Worm (Caenorhabditis elegans) whole organism, L4 larva: ENCODE measurements around the gene madf-11.

ENCODE experiments used
- F37D6.2 ChIP-seq: sonication (generic microtip); optimal IDR thresholded peaks from 2 replicates; lab custom pipeline; 2016; ENCODE audit warnings: mild to moderate bottlenecking, missing genetic modification characterization, missing compliant biosample characterization
- F49E8.2 ChIP-seq: sonication (generic microtip); optimal IDR thresholded peaks from 2 replicates; lab custom pipeline; 2016; ENCODE audit warnings: missing compliant biosample characterization, mild to moderate bottlenecking, missing genetic modification characterization, borderline replicate concordance
- R02D3.7 ChIP-seq: fragments of 150-350 bp; sonication (generic microtip); optimal IDR thresholded peaks from 3 replicates; lab custom pipeline; 2014; ENCODE audit warnings: missing biosample characterization, missing genetic modification characterization
- aha-1 ChIP-seq: fragments of 150-350 bp; peaks from one replicate; lab custom pipeline; 2014; ENCODE audit warnings: missing biosample characterization, missing genetic modification characterization
- ceh-20 ChIP-seq: fragments of 200-800 bp; sonication (Bioruptor generic); IDR thresholded peaks from 2 replicates; pipeline ENCODE4 v1.3.6; 2022; ENCODE audit warnings: missing genetic modification reagents, missing genetic modification characterization, missing compliant biosample characterization
- ceh-82 ChIP-seq: sonication (generic microtip); optimal IDR thresholded peaks from 2 replicates; lab custom pipeline; 2017; ENCODE audit warnings: missing biosample characterization, missing genetic modification characterization
- daf-16 ChIP-seq, 3 experiments: sonication (generic microtip); optimal IDR thresholded peaks; 2 replicates each; lab custom pipeline; 2016 to 2017; ENCODE audit warnings: missing genetic modification characterization in 3 of 3, missing genetic modification reagents in 3 of 3, mild to moderate bottlenecking in 2 of 3, missing compliant biosample characterization in 2 of 3, missing biosample characterization in 1 of 3, moderate library complexity in 1 of 3
- dmd-6 ChIP-seq: fragments of 200-800 bp; sonication (Bioruptor generic); IDR thresholded peaks from 2 replicates; pipeline ENCODE4 v1.3.6; 2022; ENCODE audit warnings: missing genetic modification reagents, missing genetic modification characterization, missing compliant biosample characterization
- dmd-9 ChIP-seq: fragments of 200-800 bp; sonication (Bioruptor generic); IDR thresholded peaks from 2 replicates; pipeline ENCODE4 v1.3.6; 2022; ENCODE audit warnings: missing genetic modification reagents, missing genetic modification characterization, missing compliant biosample characterization
- egl-27 ChIP-seq: sonication (generic microtip); optimal IDR thresholded peaks from 3 replicates; lab custom pipeline; 2017; ENCODE audit warnings: missing biosample characterization, missing genetic modification reagents, missing genetic modification characterization
- fkh-10 ChIP-seq: fragments of 150-350 bp; optimal IDR thresholded peaks from 2 replicates; lab custom pipeline; 2014; ENCODE audit warnings: missing biosample characterization, missing genetic modification reagents, missing genetic modification characterization
- hlh-11 ChIP-seq: fragments of 200-800 bp; sonication (Bioruptor generic); optimal IDR thresholded peaks from 2 replicates; lab custom pipeline; 2018; ENCODE audit warnings: mild to moderate bottlenecking, missing genetic modification characterization, missing compliant biosample characterization
- hmg-1.1 ChIP-seq: fragments of 200-800 bp; sonication (Bioruptor generic); IDR thresholded peaks from 2 replicates; pipeline ENCODE4 v1.3.6; 2022; ENCODE audit warnings: missing genetic modification reagents, missing genetic modification characterization, missing compliant biosample characterization
- jun-1 ChIP-seq: fragments of 150-350 bp; optimal IDR thresholded peaks from 2 replicates; lab custom pipeline; 2014; ENCODE audit warnings: missing biosample characterization, missing genetic modification reagents, missing genetic modification characterization
- lin-1 ChIP-seq: fragments of 200-800 bp; sonication (Bioruptor generic); IDR thresholded peaks from 2 replicates; pipeline ENCODE4 v1.3.6; 2022; ENCODE audit warnings: missing genetic modification reagents, missing genetic modification characterization, missing compliant biosample characterization
- lin-15B ChIP-seq: fragments of 150-350 bp; sonication (generic microtip); optimal IDR thresholded peaks from 3 replicates; lab custom pipeline; 2014; ENCODE audit warnings: missing biosample characterization, missing genetic modification characterization
- lin-38 ChIP-seq: fragments of 200-800 bp; sonication (Bioruptor generic); IDR thresholded peaks from 2 replicates; pipeline ENCODE4 v1.3.6; 2022; ENCODE audit warnings: missing genetic modification reagents, missing genetic modification characterization, missing compliant biosample characterization
- lsy-2 ChIP-seq, 2 experiments: fragments of 150-350 bp in 1 of 2; sonication (generic microtip) in 1 of 2; optimal IDR thresholded peaks; 2 replicates each; lab custom pipeline; 2014 to 2017; ENCODE audit warnings: missing biosample characterization in 2 of 2, missing genetic modification characterization in 2 of 2
- mes-2 ChIP-seq: sonication (generic microtip); optimal IDR thresholded peaks from 2 replicates; lab custom pipeline; 2016; ENCODE audit warnings: missing genotype, mild to moderate bottlenecking, missing genetic modification characterization, missing compliant biosample characterization; ENCODE audit not compliant: poor library complexity, severe bottlenecking
- nhr-10 ChIP-seq: fragments of 150-350 bp; optimal IDR thresholded peaks from 2 replicates; lab custom pipeline; 2014; ENCODE audit warnings: missing biosample characterization, missing genetic modification characterization
- nhr-11 ChIP-seq: fragments of 150-350 bp; optimal IDR thresholded peaks from 2 replicates; lab custom pipeline; 2014; ENCODE audit warnings: missing biosample characterization, missing genetic modification characterization
- nhr-25 ChIP-seq: sonication (generic microtip); optimal IDR thresholded peaks from 2 replicates; lab custom pipeline; 2017; ENCODE audit warnings: missing genetic modification characterization, mild to moderate bottlenecking, missing compliant biosample characterization, antibody characterized with exemption, moderate library complexity, borderline replicate concordance; ENCODE audit not compliant: insufficient read depth
- nhr-41 ChIP-seq: fragments of 200-800 bp; sonication (Bioruptor generic); IDR thresholded peaks from 2 replicates; pipeline ENCODE4 v1.3.6; 2022; ENCODE audit warnings: missing genetic modification reagents, missing genetic modification characterization, missing compliant biosample characterization
- nhr-48 ChIP-seq: sonication (generic microtip); optimal IDR thresholded peaks from 2 replicates; lab custom pipeline; 2016; ENCODE audit warnings: mild to moderate bottlenecking, missing genetic modification characterization, missing compliant biosample characterization
- nhr-6 ChIP-seq: fragments of 150-350 bp; optimal IDR thresholded peaks from 2 replicates; lab custom pipeline; 2014; ENCODE audit warnings: missing biosample characterization, missing genetic modification characterization
- nhr-76 ChIP-seq: fragments of 150-350 bp; optimal IDR thresholded peaks from 2 replicates; lab custom pipeline; 2014; ENCODE audit warnings: missing biosample characterization, missing genetic modification characterization
- nhr-77 ChIP-seq: fragments of 150-350 bp; optimal IDR thresholded peaks from 2 replicates; lab custom pipeline; 2014; ENCODE audit warnings: missing biosample characterization, missing genetic modification characterization
- pqm-1 ChIP-seq: sonication (generic microtip); optimal IDR thresholded peaks from 2 replicates; lab custom pipeline; 2017; ENCODE audit warnings: missing biosample characterization, missing genetic modification characterization
- rbr-2 ChIP-seq: sonication (generic microtip); optimal IDR thresholded peaks from 2 replicates; lab custom pipeline; 2016; ENCODE audit warnings: missing genotype, missing genetic modification characterization, missing compliant biosample characterization
- skn-1 ChIP-seq: fragments of 150-350 bp; optimal IDR thresholded peaks from 2 replicates; lab custom pipeline; 2014; ENCODE audit warnings: missing biosample characterization, missing genetic modification characterization
- snpc-1.2 ChIP-seq: fragments of 200-800 bp; sonication (Bioruptor generic); IDR thresholded peaks from 2 replicates; pipeline ENCODE4 v1.3.6; 2022; ENCODE audit warnings: missing genetic modification reagents, missing genetic modification characterization, missing compliant biosample characterization
- spr-3 ChIP-seq: fragments of 200-800 bp; sonication (Bioruptor generic); optimal IDR thresholded peaks from 2 replicates; lab custom pipeline; 2018; ENCODE audit warnings: mild to moderate bottlenecking, missing genetic modification characterization, missing compliant biosample characterization
- tag-97 ChIP-seq: fragments of 200-800 bp; sonication (Bioruptor generic); IDR thresholded peaks from 2 replicates; pipeline ENCODE4 v1.3.6; 2022; ENCODE audit warnings: missing genetic modification characterization, missing compliant biosample characterization
- unc-62 ChIP-seq, 3 experiments: fragments of 150-350 bp in 1 of 3; sonication (generic microtip); optimal IDR thresholded peaks in 2 of 3; peaks in 1 of 3; 1 replicate in 1 of 3; 2 replicates in 2 of 3; lab custom pipeline; 2014 to 2017; ENCODE audit warnings: missing biosample characterization in 3 of 3, missing genetic modification characterization in 3 of 3, missing genetic modification reagents in 3 of 3, missing genotype in 1 of 3
- zfp-3 ChIP-seq: fragments of 200-800 bp; sonication (Bioruptor generic); conservative IDR thresholded peaks from 2 replicates; pipeline ENCODE4 v1.3.6; 2022; ENCODE audit warnings: missing genetic modification reagents, missing genetic modification characterization, missing compliant biosample characterization
- ztf-11 ChIP-seq: fragments of 150-350 bp; optimal IDR thresholded peaks from 2 replicates; lab custom pipeline; 2014; ENCODE audit warnings: missing biosample characterization, missing genetic modification characterization

The madf-11 gene

DNA sequence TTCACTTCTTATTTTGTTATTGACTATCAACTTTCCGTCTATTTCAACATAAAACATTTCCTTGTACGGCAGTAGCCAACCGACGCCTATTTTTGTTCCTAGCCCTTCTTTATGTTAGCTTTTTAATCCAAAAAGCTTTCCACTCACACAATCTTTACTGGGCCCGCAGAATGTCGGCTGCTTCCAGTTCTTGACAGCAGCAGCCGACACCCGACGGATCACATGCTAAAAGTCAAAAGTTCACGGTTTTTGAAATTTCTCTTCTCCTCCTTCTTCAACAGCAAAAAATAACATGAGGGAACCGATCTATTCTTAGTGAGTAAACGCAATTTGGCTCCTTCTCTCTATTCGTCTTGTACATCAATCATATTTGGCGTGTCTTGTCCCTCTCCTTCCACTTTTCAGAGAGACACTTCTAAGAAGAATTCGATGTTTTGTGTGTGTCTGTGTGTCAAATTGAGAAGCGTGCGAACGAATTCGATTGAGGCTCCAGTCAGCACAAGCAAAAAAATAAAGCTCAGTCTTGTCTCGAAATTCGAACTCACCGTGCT, 29.2 kb upstream of the madf-11 start (continued):
- TF ChIP-seq nhr-6, result no peak
- no peak for TF ChIP-seq ztf-11 (tag; lab: Kevin White, UChicago)
- no peak for TF ChIP-seq ceh-20 (GFP tag; lab: Robert Waterston, UW)
- no peak for TF ChIP-seq nhr-10 (tag; lab: Kevin White, UChicago)
- TF ChIP-seq nhr-25 (tag; lab: Kevin White, UChicago), result no peak
- TF ChIP-seq rbr-2 (tag; lab: Kevin White, UChicago), result no peak
- TF ChIP-seq skn-1 (tag; lab: Kevin White, UChicago), result no peak

DNA sequence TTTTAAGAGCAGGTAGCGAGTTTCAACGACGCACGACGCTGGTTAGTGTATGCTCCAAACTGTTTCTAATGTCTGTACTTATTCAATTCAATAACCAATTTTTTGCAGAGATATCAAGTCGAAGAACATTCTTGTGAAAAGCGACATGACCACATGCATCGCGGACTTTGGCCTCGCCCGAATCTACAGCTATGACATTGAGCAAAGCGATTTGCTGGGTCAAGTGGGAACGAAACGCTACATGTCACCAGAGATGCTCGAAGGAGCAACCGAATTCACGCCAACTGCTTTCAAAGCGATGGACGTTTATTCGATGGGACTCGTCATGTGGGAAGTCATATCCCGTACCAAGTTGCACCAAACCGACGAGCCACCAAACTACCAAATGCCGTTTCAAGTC, 27.1 kb upstream of the madf-11 start:
- TF ChIP-seq dmd-9 (GFP tag; lab: Robert Waterston, UW) (no peak), aha-1 (peak; percentile 34), F37D6.2 (tag; lab: Kevin White, UChicago) (no peak), lin-1 (GFP tag; lab: Robert Waterston, UW) (no peak), ceh-82 (tag; lab: Kevin White, UChicago) (no peak), unc-62 (GFP tag; optimal IDR thresholded peaks at IDR 0.05 in 1 of 2; lab: Kevin White, UChicago) (peak in 1 of 2 experiments; percentile 39), unc-62 (tag; optimal IDR thresholded peaks at IDR 0.05; lab: Kevin White, UChicago) (no peak)

DNA sequence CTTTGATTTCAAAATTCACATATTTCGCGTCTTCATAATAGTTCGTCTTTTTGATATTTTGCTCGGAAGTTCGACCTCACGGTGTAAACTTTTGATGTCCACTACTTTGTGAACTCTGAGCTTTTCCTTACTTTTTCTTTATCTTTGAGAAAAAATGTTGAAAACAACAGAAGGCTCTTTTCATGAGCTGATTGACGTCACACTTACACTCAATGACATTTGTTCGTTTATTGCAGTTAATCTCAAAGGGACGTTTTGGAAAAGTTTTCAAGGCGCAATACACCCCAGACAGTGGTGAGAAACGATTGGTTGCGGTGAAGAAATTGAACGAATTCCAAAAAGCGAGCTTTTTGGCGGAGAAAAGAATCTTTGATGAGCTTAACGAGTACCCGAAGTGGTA, 25.9 kb upstream of the madf-11 start:
- TF ChIP-seq nhr-25 (tag; lab: Kevin White, UChicago), result no peak
- no peak for TF ChIP-seq nhr-41 (GFP tag; lab: Robert Waterston, UW)
- TF ChIP-seq egl-27 (tag; lab: Kevin White, UChicago), result no peak
- no peak for TF ChIP-seq hmg-1.1 (GFP tag; lab: Robert Waterston, UW)
- no peak for TF ChIP-seq nhr-77
- no peak for TF ChIP-seq lin-38 (GFP tag; lab: Robert Waterston, UW)
- no peak for TF ChIP-seq spr-3 (GFP tag; lab: Kevin White, UChicago)
- no peak for TF ChIP-seq dmd-6 (GFP tag; lab: Robert Waterston, UW)
- TF ChIP-seq ceh-20 (GFP tag; lab: Robert Waterston, UW), result no peak
- TF ChIP-seq pqm-1 (tag; lab: Kevin White, UChicago), result no peak
- TF ChIP-seq R02D3.7 (tag; lab: Kevin White, UChicago), result no peak
- TF ChIP-seq skn-1 (tag; lab: Kevin White, UChicago), result no peak
- TF ChIP-seq jun-1 (tag; lab: Kevin White, UChicago), result no peak
- TF ChIP-seq tag-97 (GFP tag; lab: Robert Waterston, UW), result no peak
- TF ChIP-seq hlh-11 (tag; lab: Kevin White, UChicago), result no peak
- peak; percentile 34 for TF ChIP-seq nhr-11
- no peak for TF ChIP-seq nhr-6
- TF ChIP-seq daf-16 (GFP tag; optimal IDR thresholded peaks at IDR 0.05; lab: Kevin White, UChicago), result peak in 1 of 2 experiments; percentile 14
- no peak for TF ChIP-seq daf-16 (tag; optimal IDR thresholded peaks at IDR 0.05; lab: Kevin White, UChicago)

ce11 chrIII:5624835-5625234, 21.5 kb upstream of the madf-11 start, which contains the start of gene daf-4:
daf-4 (plus strand) TSS chrIII:5625135.
- TF ChIP-seq nhr-48 (tag; lab: Kevin White, UChicago), result no peak
- no peak for TF ChIP-seq snpc-1.2
- TF ChIP-seq fkh-10, result no peak
- no peak for TF ChIP-seq zfp-3
- no peak for TF ChIP-seq ceh-20 (GFP tag; lab: Robert Waterston, UW)
- TF ChIP-seq mes-2, result no peak
- no peak for TF ChIP-seq hmg-1.1 (GFP tag; lab: Robert Waterston, UW)
- TF ChIP-seq F49E8.2 (tag; lab: Kevin White, UChicago), result no peak
- no peak for TF ChIP-seq pqm-1 (tag; lab: Kevin White, UChicago)
- no peak for TF ChIP-seq lin-15B (tag; lab: Kevin White, UChicago)
- no peak for TF ChIP-seq jun-1 (tag; lab: Kevin White, UChicago)
- TF ChIP-seq nhr-76 (tag; lab: Kevin White, UChicago), result no peak
- TF ChIP-seq lsy-2 (tag; optimal IDR thresholded peaks at IDR 0.05; lab: Kevin White, UChicago), result no peak
